Worm (Caenorhabditis elegans) whole organism, late embryonic: ENCODE results near the gene C08G9.2.
A peak's percentile ranks its signal among the peaks of the same experiment; 100 is the strongest.

Source experiments
- C08G9.2 ChIP-seq: sonication (generic microtip); optimal IDR thresholded peaks from 2 replicates; lab custom pipeline; 2016; ENCODE audit warnings: mild to moderate bottlenecking, missing genetic modification characterization, moderate library complexity, missing compliant biosample characterization
- F13H6.1 ChIP-seq: sonication (generic microtip); optimal IDR thresholded peaks from 2 replicates; lab custom pipeline; 2016; ENCODE audit warnings: missing genetic modification characterization, missing compliant biosample characterization
- K02D7.2 ChIP-seq: sonication (generic microtip); optimal IDR thresholded peaks from 2 replicates; lab custom pipeline; 2017; ENCODE audit warnings: mild to moderate bottlenecking, missing genetic modification characterization, missing compliant biosample characterization
- K09A11.1 ChIP-seq: sonication (generic microtip); optimal IDR thresholded peaks from 2 replicates; lab custom pipeline; 2017; ENCODE audit warnings: antibody characterized with exemption, mild to moderate bottlenecking, missing genetic modification characterization, missing compliant biosample characterization; ENCODE audit not compliant: insufficient read depth
- T23F11.4 ChIP-seq: fragments of 200-800 bp; sonication (Bioruptor generic); optimal IDR thresholded peaks from 2 replicates; lab custom pipeline; 2018; ENCODE audit warnings: mild to moderate bottlenecking, missing genetic modification characterization, missing compliant biosample characterization
- Y22D7AL.16 ChIP-seq: sonication (generic microtip); optimal IDR thresholded peaks from 2 replicates; lab custom pipeline; 2016; ENCODE audit warnings: missing genetic modification characterization, missing compliant biosample characterization
- ahr-1 ChIP-seq: sonication (generic microtip); optimal IDR thresholded peaks from 2 replicates; lab custom pipeline; 2016; ENCODE audit warnings: missing genetic modification characterization, missing compliant biosample characterization
- ama-1 ChIP-seq: fragments of 150-350 bp; optimal IDR thresholded peaks from 2 replicates; lab custom pipeline; 2014
- ceh-14 ChIP-seq: sonication (generic microtip); optimal IDR thresholded peaks from 2 replicates; lab custom pipeline; 2016; ENCODE audit warnings: missing genotype, missing genetic modification characterization, missing compliant biosample characterization
- ceh-18 ChIP-seq: sonication (generic microtip); optimal IDR thresholded peaks from 2 replicates; lab custom pipeline; 2016; ENCODE audit warnings: missing genetic modification characterization, missing compliant biosample characterization
- ceh-22 ChIP-seq: sonication (generic microtip); optimal IDR thresholded peaks from 2 replicates; lab custom pipeline; 2017; ENCODE audit warnings: missing biosample characterization, missing genetic modification characterization
- ceh-24 ChIP-seq: sonication (generic microtip); optimal IDR thresholded peaks from 2 replicates; lab custom pipeline; 2016; ENCODE audit warnings: mild to moderate bottlenecking, missing genetic modification characterization, missing compliant biosample characterization
- ceh-30 ChIP-seq: fragments of 150-350 bp; optimal IDR thresholded peaks from 2 replicates; lab custom pipeline; 2014; ENCODE audit warnings: missing biosample characterization, missing genetic modification characterization
- ceh-31 ChIP-seq: sonication (generic microtip); optimal IDR thresholded peaks from 2 replicates; lab custom pipeline; 2016; ENCODE audit warnings: missing genetic modification characterization, missing compliant biosample characterization
- ceh-48 ChIP-seq: sonication (generic microtip); optimal IDR thresholded peaks from 2 replicates; lab custom pipeline; 2016; ENCODE audit warnings: missing genetic modification characterization, inconsistent platforms, missing compliant biosample characterization
- ceh-6 ChIP-seq: fragments of 200-800 bp; sonication (Bioruptor generic); optimal IDR thresholded peaks from 2 replicates; lab custom pipeline; 2018; ENCODE audit warnings: mild to moderate bottlenecking, missing genetic modification characterization, missing compliant biosample characterization
- ceh-9 ChIP-seq: sonication (generic microtip); optimal IDR thresholded peaks from 2 replicates; lab custom pipeline; 2016; ENCODE audit warnings: mild to moderate bottlenecking, missing genetic modification characterization, inconsistent platforms, missing compliant biosample characterization
- che-1 ChIP-seq: sonication (generic microtip); optimal IDR thresholded peaks from 2 replicates; lab custom pipeline; 2016; ENCODE audit warnings: mild to moderate bottlenecking, missing genetic modification characterization, missing compliant biosample characterization
- dmd-4 ChIP-seq: sonication (generic microtip); optimal IDR thresholded peaks from 2 replicates; lab custom pipeline; 2016; ENCODE audit warnings: borderline replicate concordance, missing genetic modification characterization, missing compliant biosample characterization
- dve-1 ChIP-seq: sonication (generic microtip); optimal IDR thresholded peaks from 2 replicates; lab custom pipeline; 2017; ENCODE audit warnings: antibody characterized with exemption, mild to moderate bottlenecking, missing genetic modification characterization, missing compliant biosample characterization
- elt-4 ChIP-seq: sonication (generic microtip); optimal IDR thresholded peaks from 2 replicates; lab custom pipeline; 2016; ENCODE audit warnings: missing genetic modification characterization, missing compliant biosample characterization
- ets-4 ChIP-seq: sonication (generic microtip); optimal IDR thresholded peaks from 2 replicates; lab custom pipeline; 2016; ENCODE audit warnings: missing genetic modification characterization, missing compliant biosample characterization
- eyg-1 ChIP-seq: sonication (generic microtip); optimal IDR thresholded peaks from 2 replicates; lab custom pipeline; 2016; ENCODE audit warnings: missing genotype, missing genetic modification characterization, missing compliant biosample characterization
- fax-1 ChIP-seq: sonication (generic microtip); optimal IDR thresholded peaks from 2 replicates; lab custom pipeline; 2016; ENCODE audit warnings: missing genotype, missing genetic modification characterization, missing compliant biosample characterization
- fkh-10 ChIP-seq: fragments of 150-350 bp; optimal IDR thresholded peaks from 2 replicates; lab custom pipeline; 2014; ENCODE audit warnings: missing biosample characterization, missing genetic modification reagents, missing genetic modification characterization
- fkh-6 ChIP-seq: sonication (generic microtip); optimal IDR thresholded peaks from 2 replicates; lab custom pipeline; 2016; ENCODE audit warnings: missing genetic modification characterization, missing compliant biosample characterization
- gmeb-2 ChIP-seq: sonication (generic microtip); optimal IDR thresholded peaks from 2 replicates; lab custom pipeline; 2016; ENCODE audit warnings: missing genetic modification characterization, inconsistent platforms, missing compliant biosample characterization
- hlh-13 ChIP-seq: fragments of 200-800 bp; sonication (Bioruptor generic); optimal IDR thresholded peaks from 2 replicates; lab custom pipeline; 2018; ENCODE audit warnings: mild to moderate bottlenecking, missing genetic modification characterization, missing compliant biosample characterization
- hlh-15 ChIP-seq: sonication (generic microtip); optimal IDR thresholded peaks from 2 replicates; lab custom pipeline; 2016; ENCODE audit warnings: missing genetic modification characterization, missing compliant biosample characterization
- hlh-8 ChIP-seq: sonication (generic microtip); optimal IDR thresholded peaks from 2 replicates; lab custom pipeline; 2016; ENCODE audit warnings: missing genotype, missing genetic modification characterization, missing compliant biosample characterization
- lim-6 ChIP-seq: sonication (generic microtip); optimal IDR thresholded peaks from 2 replicates; lab custom pipeline; 2016; ENCODE audit warnings: missing genetic modification characterization, missing compliant biosample characterization
- madf-2 ChIP-seq: sonication (generic microtip); optimal IDR thresholded peaks from 2 replicates; lab custom pipeline; 2017; ENCODE audit warnings: missing genetic modification characterization, missing compliant biosample characterization
- mec-3 ChIP-seq: sonication (generic microtip); optimal IDR thresholded peaks from 2 replicates; lab custom pipeline; 2016; ENCODE audit warnings: borderline replicate concordance, missing genetic modification characterization, missing compliant biosample characterization
- nfya-1 ChIP-seq: sonication (generic microtip); optimal IDR thresholded peaks from 2 replicates; lab custom pipeline; 2017; ENCODE audit warnings: missing genetic modification characterization, mild to moderate bottlenecking, missing compliant biosample characterization, antibody characterized with exemption, moderate library complexity
- nhr-11 ChIP-seq: fragments of 150-350 bp; optimal IDR thresholded peaks from 2 replicates; lab custom pipeline; 2014; ENCODE audit warnings: missing biosample characterization, missing genetic modification characterization
- nhr-232 ChIP-seq: sonication (generic microtip); optimal IDR thresholded peaks from 2 replicates; lab custom pipeline; 2016; ENCODE audit warnings: missing genetic modification characterization, missing compliant biosample characterization
- npax-4 ChIP-seq: sonication (generic microtip); optimal IDR thresholded peaks from 2 replicates; lab custom pipeline; 2016; ENCODE audit warnings: missing genetic modification characterization, missing compliant biosample characterization
- pax-1 ChIP-seq: fragments of 150-350 bp; optimal IDR thresholded peaks from 2 replicates; lab custom pipeline; 2014; ENCODE audit warnings: missing biosample characterization, missing genetic modification characterization
- pha-2 ChIP-seq: sonication (generic microtip); optimal IDR thresholded peaks from 2 replicates; lab custom pipeline; 2017; ENCODE audit warnings: mild to moderate bottlenecking, missing genetic modification characterization, missing compliant biosample characterization
- pha-4 ChIP-seq: fragments of 150-350 bp; optimal IDR thresholded peaks from 2 replicates; lab custom pipeline; 2018; ENCODE audit warnings: missing biosample characterization, missing genetic modification reagents, missing genetic modification characterization
- pqm-1 ChIP-seq: sonication (generic microtip); optimal IDR thresholded peaks from 2 replicates; lab custom pipeline; 2016; ENCODE audit warnings: missing genetic modification characterization, missing compliant biosample characterization
- pros-1 ChIP-seq: fragments of 150-350 bp; optimal IDR thresholded peaks from 2 replicates; lab custom pipeline; 2014; ENCODE audit warnings: missing biosample characterization, missing genetic modification reagents, missing genetic modification characterization
- ref-2 ChIP-seq: sonication (generic microtip); optimal IDR thresholded peaks from 2 replicates; lab custom pipeline; 2016; ENCODE audit warnings: missing genetic modification characterization, missing compliant biosample characterization
- rnt-1 ChIP-seq: sonication (generic microtip); optimal IDR thresholded peaks from 2 replicates; lab custom pipeline; 2016; ENCODE audit warnings: missing genetic modification characterization, missing compliant biosample characterization
- sdc-2 ChIP-seq: sonication (generic microtip); optimal IDR thresholded peaks from 2 replicates; lab custom pipeline; 2016; ENCODE audit warnings: missing genotype, missing genetic modification characterization, missing compliant biosample characterization
- sox-2 ChIP-seq: fragments of 200-800 bp; sonication (Bioruptor generic); IDR thresholded peaks from 2 replicates; pipeline ENCODE4 v1.3.6; 2022; ENCODE audit warnings: missing genetic modification reagents, missing genetic modification characterization, missing compliant biosample characterization
- sox-4 ChIP-seq: sonication (generic microtip); optimal IDR thresholded peaks from 2 replicates; lab custom pipeline; 2017; ENCODE audit warnings: mild to moderate bottlenecking, missing genetic modification characterization, inconsistent platforms, missing compliant biosample characterization
- syd-9 ChIP-seq: sonication (generic microtip); optimal IDR thresholded peaks from 2 replicates; lab custom pipeline; 2016; ENCODE audit warnings: mild to moderate bottlenecking, missing genetic modification characterization, moderate library complexity, missing compliant biosample characterization
- tbx-2 ChIP-seq: sonication (generic microtip); optimal IDR thresholded peaks from 2 replicates; lab custom pipeline; 2016; ENCODE audit warnings: missing genetic modification characterization, missing compliant biosample characterization
- tbx-7 ChIP-seq: sonication (generic microtip); optimal IDR thresholded peaks from 2 replicates; lab custom pipeline; 2016; ENCODE audit warnings: missing genotype, missing genetic modification characterization, missing compliant biosample characterization
- ttx-3 ChIP-seq: sonication (generic microtip); optimal IDR thresholded peaks from 2 replicates; lab custom pipeline; 2016; ENCODE audit warnings: missing genetic modification reagents, missing genetic modification characterization, missing compliant biosample characterization
- unc-42 ChIP-seq: sonication (generic microtip); optimal IDR thresholded peaks from 2 replicates; lab custom pipeline; 2016; ENCODE audit warnings: missing genotype, missing genetic modification characterization, missing compliant biosample characterization
- unc-86 ChIP-seq: sonication (generic microtip); optimal IDR thresholded peaks from 2 replicates; lab custom pipeline; 2016; ENCODE audit warnings: missing genetic modification characterization, missing compliant biosample characterization
- zip-5 ChIP-seq: sonication (generic microtip); optimal IDR thresholded peaks from 2 replicates; lab custom pipeline; 2016; ENCODE audit warnings: missing genetic modification characterization, missing compliant biosample characterization

The C08G9.2 gene

DNA sequence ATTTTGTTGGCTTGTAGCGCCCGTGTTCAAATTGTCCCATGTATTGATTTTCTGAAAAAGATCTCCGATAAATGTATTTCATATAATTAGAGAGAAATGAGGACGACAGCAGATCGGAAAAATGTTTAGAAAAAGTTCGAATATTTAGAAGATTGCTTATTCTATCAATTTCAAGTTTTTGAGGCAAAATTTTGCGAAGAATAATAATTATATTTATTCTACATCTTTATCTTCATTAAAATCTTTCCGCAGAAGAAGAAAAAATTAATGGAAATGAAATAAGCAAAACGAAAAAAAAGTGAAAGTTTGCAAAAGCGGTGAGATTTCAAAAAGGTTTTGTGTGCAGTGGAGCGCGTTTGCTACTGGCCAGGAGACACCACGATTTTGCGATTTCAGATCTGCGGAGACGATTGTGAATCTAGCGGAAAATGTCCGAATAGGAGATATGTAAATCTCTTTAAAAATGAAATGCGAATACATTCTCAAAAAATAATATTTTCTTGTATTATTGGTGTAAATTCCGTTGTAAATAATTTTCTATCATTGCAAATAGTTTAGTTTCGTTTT is 18.5 kb downstream of the C08G9.2 start, which contains the start of gene nrde-4 (continued):
- peak; percentile 58 for TF ChIP-seq ahr-1 (tag; lab: Kevin White, UChicago)
- TF ChIP-seq ceh-48 (tag; lab: Kevin White, UChicago) = no peak
- TF ChIP-seq madf-2 (tag; lab: Kevin White, UChicago) = no peak
- peak; percentile 29 for TF ChIP-seq syd-9 (tag; lab: Kevin White, UChicago)
- TF ChIP-seq pqm-1 (tag; lab: Kevin White, UChicago) = no peak
- TF ChIP-seq ama-1 (lab: Kevin White, UChicago) = no peak
- TF ChIP-seq sdc-2 (tag; lab: Kevin White, UChicago) = no peak
- TF ChIP-seq npax-4 (tag; lab: Kevin White, UChicago) = no peak
- no peak for TF ChIP-seq lim-6 (tag; lab: Kevin White, UChicago)
- no peak for TF ChIP-seq nhr-11
- TF ChIP-seq dve-1 (tag; lab: Kevin White, UChicago) = peak; percentile 25
- peak; percentile 46 for TF ChIP-seq tbx-7 (tag; lab: Kevin White, UChicago)
- TF ChIP-seq ets-4 (tag; lab: Kevin White, UChicago) = peak; percentile 45
- TF ChIP-seq unc-42 = peak; percentile 41
- peak; percentile 74 for TF ChIP-seq fax-1
- TF ChIP-seq ceh-22 = no peak
- TF ChIP-seq ref-2 = peak; percentile 76
- peak; percentile 19 for TF ChIP-seq ceh-18
- no peak for TF ChIP-seq ttx-3 (tag; lab: Kevin White, UChicago)
- peak; percentile 79 for TF ChIP-seq ceh-14 (tag; lab: Kevin White, UChicago)
- TF ChIP-seq ceh-31 (tag; lab: Kevin White, UChicago) = peak; percentile 91
- no peak for TF ChIP-seq hlh-13
- TF ChIP-seq pax-1 (tag; lab: Kevin White, UChicago) = no peak
- peak; percentile 60 for TF ChIP-seq hlh-8 (tag; lab: Kevin White, UChicago)
- peak; percentile 89 for TF ChIP-seq tbx-2
- no peak for TF ChIP-seq sox-4 (tag; lab: Kevin White, UChicago)
- no peak for TF ChIP-seq Y22D7AL.16
- peak; percentile 15 for TF ChIP-seq F13H6.1
- TF ChIP-seq gmeb-2 = no peak
- TF ChIP-seq nfya-1 (tag; lab: Kevin White, UChicago) = peak; percentile 52
- no peak for TF ChIP-seq mec-3
- TF ChIP-seq rnt-1 (tag; lab: Kevin White, UChicago) = peak; percentile 78
- no peak for TF ChIP-seq che-1 (tag; lab: Kevin White, UChicago)
- peak; percentile 100 for TF ChIP-seq C08G9.2 (tag; lab: Kevin White, UChicago)
- no peak for TF ChIP-seq K09A11.1 (tag; lab: Kevin White, UChicago)
- TF ChIP-seq K02D7.2 (tag; lab: Kevin White, UChicago) = no peak
- TF ChIP-seq fkh-10 = no peak
- peak; percentile 56 for TF ChIP-seq ceh-30 (tag; lab: Kevin White, UChicago)
- no peak for TF ChIP-seq sox-2
- no peak for TF ChIP-seq T23F11.4 (GFP tag; lab: Kevin White, UChicago)
- no peak for TF ChIP-seq ceh-6
- no peak for TF ChIP-seq fkh-6 (tag; lab: Kevin White, UChicago)
- TF ChIP-seq hlh-15 (tag; lab: Kevin White, UChicago) = no peak
- TF ChIP-seq elt-4 (tag; lab: Kevin White, UChicago) = no peak
- no peak for TF ChIP-seq ceh-9 (tag; lab: Kevin White, UChicago)
- TF ChIP-seq dmd-4 = peak; percentile 54
- TF ChIP-seq nhr-232 (tag; lab: Kevin White, UChicago) = no peak
- no peak for TF ChIP-seq pha-4 (tag; lab: Kevin White, UChicago)
- TF ChIP-seq unc-86 (tag; lab: Kevin White, UChicago) = peak; percentile 24
- TF ChIP-seq pha-2 = no peak
- TF ChIP-seq pros-1 (tag; lab: Kevin White, UChicago) = no peak
- no peak for TF ChIP-seq eyg-1 (tag; lab: Kevin White, UChicago)
- no peak for TF ChIP-seq ceh-24 (tag; lab: Kevin White, UChicago)
- TF ChIP-seq zip-5 (tag; lab: Kevin White, UChicago) = peak; percentile 56
